Worm (Caenorhabditis elegans) whole organism, young adult: ENCODE results near the gene har-1.

Experiments used
- B0019.2 ChIP-seq: fragments of 200-800 bp; sonication (Bioruptor generic); conservative IDR thresholded peaks from 2 replicates; pipeline ENCODE4 v1.3.6; 2022; ENCODE audit warnings: missing genetic modification reagents, missing genetic modification characterization, missing compliant biosample characterization
- B0035.1 ChIP-seq: sonication (generic microtip); optimal IDR thresholded peaks from 2 replicates; lab custom pipeline; 2016; ENCODE audit warnings: missing genetic modification characterization, mild to moderate bottlenecking, missing compliant biosample characterization, missing genotype, missing genetic modification reagents
- F10E7.11 ChIP-seq: sonication (generic microtip); optimal IDR thresholded peaks from 2 replicates; lab custom pipeline; 2017; ENCODE audit warnings: mild to moderate bottlenecking, missing genetic modification characterization, moderate library complexity, missing compliant biosample characterization
- F22D6.2 ChIP-seq: sonication (generic microtip); optimal IDR thresholded peaks from 2 replicates; lab custom pipeline; 2016; ENCODE audit warnings: mild to moderate bottlenecking, missing genetic modification characterization, missing compliant biosample characterization
- K12H6.12 ChIP-seq: fragments of 200-800 bp; sonication (Bioruptor generic); optimal IDR thresholded peaks from 2 replicates; lab custom pipeline; 2018; ENCODE audit warnings: mild to moderate bottlenecking, missing genetic modification characterization, missing compliant biosample characterization
- T07F8.4 ChIP-seq: sonication (generic microtip); optimal IDR thresholded peaks from 2 replicates; lab custom pipeline; 2016; ENCODE audit warnings: mild to moderate bottlenecking, missing genetic modification characterization, moderate library complexity, missing compliant biosample characterization
- Y79H2A.3 ChIP-seq: fragments of 200-800 bp; sonication (Bioruptor generic); conservative IDR thresholded peaks from 2 replicates; pipeline ENCODE4 v1.3.6; 2022; ENCODE audit warnings: missing genetic modification reagents, missing genetic modification characterization, missing compliant biosample characterization
- ZK185.1 ChIP-seq: sonication (generic microtip); optimal IDR thresholded peaks from 2 replicates; lab custom pipeline; 2016; ENCODE audit warnings: mild to moderate bottlenecking, missing genetic modification characterization, missing compliant biosample characterization; ENCODE audit not compliant: poor library complexity, severe bottlenecking
- aptf-2 ChIP-seq: fragments of 200-800 bp; sonication (Bioruptor generic); conservative IDR thresholded peaks from 2 replicates; pipeline ENCODE4 v1.3.6; 2022; ENCODE audit warnings: missing genetic modification reagents, missing genetic modification characterization, missing compliant biosample characterization
- attf-5 ChIP-seq: fragments of 200-800 bp; sonication (Bioruptor generic); optimal IDR thresholded peaks from 2 replicates; lab custom pipeline; 2018; ENCODE audit warnings: mild to moderate bottlenecking, missing genetic modification characterization, missing compliant biosample characterization
- attf-6 ChIP-seq: fragments of 200-800 bp; sonication (Bioruptor generic); IDR thresholded peaks from 2 replicates; pipeline ENCODE4 v1.3.6; 2022; ENCODE audit warnings: missing genetic modification reagents, missing genetic modification characterization, missing compliant biosample characterization
- cebp-2 ChIP-seq: fragments of 200-800 bp; sonication (Bioruptor generic); IDR thresholded peaks from 2 replicates; pipeline ENCODE4 v1.3.6; 2022; ENCODE audit warnings: missing genetic modification characterization, missing compliant biosample characterization
- ceh-58 ChIP-seq: fragments of 200-800 bp; sonication (Bioruptor generic); IDR thresholded peaks from 2 replicates; pipeline ENCODE4 v1.3.6; 2022; ENCODE audit warnings: missing genetic modification characterization, missing compliant biosample characterization
- ceh-79 ChIP-seq: sonication (generic microtip); optimal IDR thresholded peaks from 2 replicates; lab custom pipeline; 2017; ENCODE audit warnings: mild to moderate bottlenecking, missing genetic modification characterization, missing compliant biosample characterization
- efl-1 ChIP-seq: fragments of 150-350 bp; optimal IDR thresholded peaks from 2 replicates; lab custom pipeline; 2014; ENCODE audit warnings: missing biosample characterization, missing genetic modification reagents, missing genetic modification characterization
- egl-44 ChIP-seq: fragments of 200-800 bp; sonication (Bioruptor generic); IDR thresholded peaks from 2 replicates; pipeline ENCODE4 v1.3.6; 2022; ENCODE audit warnings: missing genetic modification reagents, missing genetic modification characterization, missing compliant biosample characterization
- ekl-4 ChIP-seq: fragments of 200-800 bp; sonication (Bioruptor generic); IDR thresholded peaks from 2 replicates; pipeline ENCODE4 v1.3.6; 2022; ENCODE audit warnings: missing genetic modification reagents, missing genetic modification characterization, missing compliant biosample characterization
- fkh-3 ChIP-seq: sonication (generic microtip); optimal IDR thresholded peaks from 2 replicates; lab custom pipeline; 2016; ENCODE audit warnings: mild to moderate bottlenecking, missing genetic modification characterization, missing compliant biosample characterization
- hlh-26 ChIP-seq: fragments of 200-800 bp; sonication (Bioruptor generic); conservative IDR thresholded peaks from 2 replicates; pipeline ENCODE4 v1.3.6; 2022; ENCODE audit warnings: missing genetic modification reagents, missing genetic modification characterization, missing compliant biosample characterization
- lag-1 ChIP-seq: fragments of 200-800 bp; sonication (Bioruptor generic); IDR thresholded peaks from 2 replicates; pipeline ENCODE4 v1.3.6; 2022; ENCODE audit warnings: missing genetic modification reagents, missing genetic modification characterization, missing compliant biosample characterization
- lin-26 ChIP-seq: fragments of 200-800 bp; sonication (Bioruptor generic); IDR thresholded peaks from 2 replicates; pipeline ENCODE4 v1.3.6; 2022; ENCODE audit warnings: missing genetic modification reagents, missing genetic modification characterization, missing compliant biosample characterization
- lin-40 ChIP-seq: sonication (generic microtip); optimal IDR thresholded peaks from 2 replicates; lab custom pipeline; 2016; ENCODE audit warnings: missing genetic modification characterization, mild to moderate bottlenecking, missing compliant biosample characterization, missing genotype, missing genetic modification reagents
- lsl-1 ChIP-seq: fragments of 200-800 bp; sonication (Bioruptor generic); optimal IDR thresholded peaks from 2 replicates; lab custom pipeline; 2018; ENCODE audit warnings: mild to moderate bottlenecking, missing genetic modification characterization, moderate library complexity, missing compliant biosample characterization
- lsy-27 ChIP-seq: sonication (generic microtip); optimal IDR thresholded peaks from 2 replicates; lab custom pipeline; 2017; ENCODE audit warnings: missing genetic modification characterization, mild to moderate bottlenecking, missing compliant biosample characterization, antibody characterized with exemption, missing genotype, borderline replicate concordance; ENCODE audit not compliant: insufficient read depth
- mcd-1 ChIP-seq: fragments of 200-800 bp; sonication (Bioruptor generic); IDR thresholded peaks from 2 replicates; pipeline ENCODE4 v1.3.6; 2022; ENCODE audit warnings: missing genetic modification reagents, missing genetic modification characterization, missing compliant biosample characterization
- nfya-2 ChIP-seq: fragments of 200-800 bp; sonication (Bioruptor generic); IDR thresholded peaks from 2 replicates; pipeline ENCODE4 v1.3.6; 2022; ENCODE audit warnings: missing genetic modification reagents, missing genetic modification characterization, missing compliant biosample characterization
- nhr-27 ChIP-seq: fragments of 200-800 bp; sonication (Bioruptor generic); optimal IDR thresholded peaks from 2 replicates; lab custom pipeline; 2018; ENCODE audit warnings: mild to moderate bottlenecking, missing genetic modification characterization, moderate library complexity, missing compliant biosample characterization
- rcor-1 ChIP-seq: fragments of 200-800 bp; sonication (Bioruptor generic); IDR thresholded peaks from 2 replicates; pipeline ENCODE4 v1.3.6; 2022; ENCODE audit warnings: missing genetic modification reagents, missing genetic modification characterization, missing compliant biosample characterization
- sdz-38 ChIP-seq: sonication (generic microtip); optimal IDR thresholded peaks from 2 replicates; lab custom pipeline; 2016; ENCODE audit warnings: missing genotype, missing genetic modification characterization, missing compliant biosample characterization
- sea-2 ChIP-seq: fragments of 200-800 bp; sonication (Bioruptor generic); IDR thresholded peaks from 2 replicates; pipeline ENCODE4 v1.3.6; 2022; ENCODE audit warnings: missing genetic modification characterization, missing compliant biosample characterization
- snpc-1.3 ChIP-seq: sonication (generic microtip); optimal IDR thresholded peaks from 2 replicates; lab custom pipeline; 2017; ENCODE audit warnings: missing genetic modification characterization, mild to moderate bottlenecking, missing compliant biosample characterization, antibody characterized with exemption, moderate library complexity, missing genotype, missing genetic modification reagents; ENCODE audit not compliant: insufficient read depth
- snpc-4 ChIP-seq, 5 experiments: fragments of 150-350 bp in 1 of 5; sonication (generic microtip) in 4 of 5; optimal IDR thresholded peaks; 2 replicates each; lab custom pipeline; 2014 to 2018; ENCODE audit warnings: missing genetic modification characterization in 5 of 5, missing biosample characterization in 3 of 5, antibody characterized with exemption in 2 of 5, mild to moderate bottlenecking in 2 of 5, missing compliant biosample characterization in 2 of 5, missing genotype in 2 of 5, moderate library complexity in 2 of 5, missing genetic modification reagents in 1 of 5
- somi-1 ChIP-seq: fragments of 200-800 bp; sonication (Bioruptor generic); optimal IDR thresholded peaks from 2 replicates; lab custom pipeline; 2018; ENCODE audit warnings: mild to moderate bottlenecking, missing genetic modification characterization, missing compliant biosample characterization
- tlf-1 ChIP-seq: fragments of 200-800 bp; sonication (Bioruptor generic); optimal IDR thresholded peaks from 2 replicates; lab custom pipeline; 2018; ENCODE audit warnings: mild to moderate bottlenecking, missing genetic modification characterization, missing compliant biosample characterization
- zfh-2 ChIP-seq: fragments of 200-800 bp; sonication (Bioruptor generic); conservative IDR thresholded peaks from 2 replicates; pipeline ENCODE4 v1.3.6; 2022; ENCODE audit warnings: missing genetic modification reagents, missing genetic modification characterization, missing compliant biosample characterization
- ztf-25 ChIP-seq: fragments of 200-800 bp; sonication (Bioruptor generic); IDR thresholded peaks from 2 replicates; pipeline ENCODE4 v1.3.6; 2022; ENCODE audit warnings: missing genetic modification reagents, missing genetic modification characterization, missing compliant biosample characterization
- ztf-3 ChIP-seq: fragments of 200-800 bp; sonication (Bioruptor generic); optimal IDR thresholded peaks from 2 replicates; lab custom pipeline; 2018; ENCODE audit warnings: mild to moderate bottlenecking, missing genetic modification characterization, missing compliant biosample characterization
- ztf-6 ChIP-seq: fragments of 200-800 bp; sonication (Bioruptor generic); IDR thresholded peaks from 2 replicates; pipeline ENCODE4 v1.3.6; 2022; ENCODE audit warnings: missing genetic modification reagents, missing genetic modification characterization, missing compliant biosample characterization

har-1 gene

ce11 chrIII:4160937-4161336 lies 9.1 kb downstream of the har-1 start, which contains the start of gene C01G12.16:
TSS of gene C01G12.16 (plus strand) at chrIII:4161237.
- TF ChIP-seq tlf-1 (no peak), ztf-6 (no peak), zfh-2 (GFP tag; lab: Robert Waterston, UW) (no peak), F10E7.11 (tag; lab: Kevin White, UChicago) (no peak), efl-1 (GFP tag; lab: Kevin White, UChicago) (no peak), ZK185.1 (tag; lab: Kevin White, UChicago) (no peak), lin-40 (tag; lab: Kevin White, UChicago) (no peak)

- no peak for TF ChIP-seq rcor-1 (GFP tag; lab: Robert Waterston, UW)
- no peak for TF ChIP-seq lag-1 (GFP tag; lab: Robert Waterston, UW)
- no peak for TF ChIP-seq T07F8.4 (tag; lab: Kevin White, UChicago)
- no peak for TF ChIP-seq Y79H2A.3 (GFP tag; lab: Robert Waterston, UW)
- TF ChIP-seq somi-1 (GFP tag; lab: Kevin White, UChicago), result no peak
- TF ChIP-seq nfya-2, result no peak
- no peak for TF ChIP-seq hlh-26
- TF ChIP-seq B0019.2 (GFP tag; lab: Robert Waterston, UW), result no peak
- TF ChIP-seq egl-44, result no peak
- TF ChIP-seq lsl-1 (GFP tag; lab: Kevin White, UChicago), result no peak
- no peak for TF ChIP-seq attf-5 (GFP tag; lab: Kevin White, UChicago)
- TF ChIP-seq F22D6.2, result no peak
- no peak for TF ChIP-seq snpc-4 (GFP tag; optimal IDR thresholded peaks at IDR 0.05; lab: Kevin White, UChicago)
- no peak for TF ChIP-seq snpc-4 (tag; optimal IDR thresholded peaks at IDR 0.05; lab: Kevin White, UChicago)
- no peak for TF ChIP-seq fkh-3 (tag; lab: Kevin White, UChicago)
- no peak for TF ChIP-seq aptf-2 (GFP tag; lab: Robert Waterston, UW)
- no peak for TF ChIP-seq nhr-27
- TF ChIP-seq mcd-1 (GFP tag; lab: Robert Waterston, UW), result no peak
These were observed 12.2 kb downstream of the har-1 start, which contains the start of gene C16C10.8 for ce11 chrIII:4164071-4164470. TSS of gene C16C10.8 (minus strand) at chrIII:4164171.

ce11 chrIII:4166745-4167144 lies 14.9 kb downstream of the har-1 start, which contains the start of gene rnf-5:
TSS of gene rnf-5 (minus strand) at chrIII:4166845.
- TF ChIP-seq ztf-25 (GFP tag; lab: Robert Waterston, UW) (no peak), snpc-1.3 (tag; lab: Kevin White, UChicago) (no peak), cebp-2 (GFP tag; lab: Robert Waterston, UW) (no peak), K12H6.12 (tag; lab: Kevin White, UChicago) (no peak), attf-6 (GFP tag; lab: Robert Waterston, UW) (no peak), sea-2 (GFP tag; lab: Robert Waterston, UW) (no peak), ztf-3 (GFP tag; lab: Kevin White, UChicago) (no peak), lin-26 (GFP tag; lab: Robert Waterston, UW) (no peak), lsy-27 (no peak), ztf-6 (no peak), ceh-79 (no peak), mcd-1 (GFP tag; lab: Robert Waterston, UW) (no peak), ceh-58 (GFP tag; lab: Robert Waterston, UW) (no peak), aptf-2 (GFP tag; lab: Robert Waterston, UW) (no peak), ekl-4 (GFP tag; lab: Robert Waterston, UW) (no peak), B0035.1 (no peak), sdz-38 (tag; lab: Kevin White, UChicago) (no peak)
- TF ChIP-seq, all 124 proteins: peak for 0
